Worm (Caenorhabditis elegans): ENCODE measurements around the gene srz-102.

The srz-102 gene

ce11 chrV:16728431-16728830 lies 41.1 kb downstream of the srz-102 start, which contains the start of gene fbxa-127:
fbxa-127 (plus strand) TSS chrV:16728731.
- TF ChIP-seq mbf-1 (tag; optimal IDR thresholded peaks at IDR 0.05), result no peak
- TF ChIP-seq elt-3 (tag; optimal IDR thresholded peaks at IDR 0.05), result no peak
- no peak for TF ChIP-seq egl-27 (tag; optimal IDR thresholded peaks at IDR 0.05)
- TF ChIP-seq nhr-12 (tag; optimal IDR thresholded peaks at IDR 0.05), result no peak
- no peak for TF ChIP-seq ama-1 (optimal IDR thresholded peaks at IDR 0.05)
- TF ChIP-seq fos-1 (tag; optimal IDR thresholded peaks at IDR 0.05), result peak; percentile 60
- TF ChIP-seq ZK546.5 (tag; optimal IDR thresholded peaks at IDR 0.05), result no peak
- no peak for TF ChIP-seq unc-39 (tag; optimal IDR thresholded peaks at IDR 0.05)

DNA sequence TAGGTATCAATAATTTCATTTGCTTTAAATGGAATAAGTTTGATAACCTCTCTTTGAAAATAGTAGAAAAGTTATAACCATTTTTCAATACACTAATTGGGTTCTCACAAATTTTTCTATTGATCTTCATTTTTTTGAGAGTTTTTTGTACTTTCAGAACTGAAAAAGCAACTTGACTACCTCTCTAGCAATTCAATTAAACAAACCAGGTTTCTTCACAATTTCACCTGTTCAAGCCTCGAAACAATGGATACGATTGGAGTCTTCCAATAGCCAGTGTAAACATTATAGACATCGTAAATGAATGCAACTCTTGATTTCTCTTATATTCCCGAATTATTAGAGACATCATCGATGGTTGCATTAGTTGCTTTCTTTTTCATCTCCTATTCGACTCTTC lies 42.6 kb downstream of the srz-102 start, which contains the start of gene srz-99:
srz-99 (plus strand) TSS at position 301 of the 400 bp plus-strand sequence.
- no peak for TF ChIP-seq nhr-25 (tag; optimal IDR thresholded peaks at IDR 0.05)
- no peak for TF ChIP-seq nhr-77 (tag; optimal IDR thresholded peaks at IDR 0.05)
- no peak for TF ChIP-seq mab-5 (tag; optimal IDR thresholded peaks at IDR 0.05)
- TF ChIP-seq C34F6.9 (tag; optimal IDR thresholded peaks at IDR 0.05), result no peak
- no peak for TF ChIP-seq unc-55 (GFP tag; optimal IDR thresholded peaks at IDR 0.05)
- TF ChIP-seq snpc-4 (tag; optimal IDR thresholded peaks at IDR 0.05), result no peak
- TF ChIP-seq ztf-11 (tag; optimal IDR thresholded peaks at IDR 0.05), result no peak
- TF ChIP-seq egl-27 (tag; optimal IDR thresholded peaks at IDR 0.05), result no peak
- no peak for TF ChIP-seq nhr-129 (tag; optimal IDR thresholded peaks at IDR 0.05)
- no peak for TF ChIP-seq lin-11 (tag; optimal IDR thresholded peaks at IDR 0.05)
- no peak for TF ChIP-seq nhr-10 (tag; optimal IDR thresholded peaks at IDR 0.05)
- no peak for TF ChIP-seq lin-39 (tag; optimal IDR thresholded peaks at IDR 0.05)
- no peak for TF ChIP-seq alr-1 (tag; optimal IDR thresholded peaks at IDR 0.05)
- TF ChIP-seq unc-39 (tag; optimal IDR thresholded peaks at IDR 0.05), result no peak
- no peak for TF ChIP-seq skn-1 (tag; optimal IDR thresholded peaks at IDR 0.05)

DNA sequence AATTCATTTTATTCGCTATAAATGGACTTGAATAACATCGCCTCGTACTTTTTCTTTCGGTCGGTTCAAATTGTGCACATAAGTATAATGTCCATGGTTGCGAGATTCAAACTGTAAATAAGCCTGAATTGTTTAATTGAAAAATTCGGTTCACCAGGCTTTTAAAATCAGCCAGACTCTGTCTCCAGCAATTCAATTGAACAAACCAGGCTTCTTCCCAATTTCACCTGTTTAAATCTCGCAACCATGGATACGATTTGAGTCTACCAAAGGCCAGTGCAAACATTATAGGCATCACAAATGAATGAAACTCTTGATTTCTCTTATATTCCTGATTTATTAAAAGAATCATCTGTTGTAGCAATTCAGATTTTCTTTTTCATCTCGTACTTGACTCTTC lies 44.3 kb downstream of the srz-102 start, which contains the start of gene srz-100:
srz-100 (plus strand) TSS at position 301 of the 400 bp plus-strand sequence.
- TF ChIP-seq ztf-1 (GFP tag; conservative IDR thresholded peaks at IDR 0.05) (no peak), lin-13 (GFP tag; optimal IDR thresholded peaks at IDR 0.05) (no peak), ZK546.5 (tag; optimal IDR thresholded peaks at IDR 0.05) (no peak), blmp-1 (tag; optimal IDR thresholded peaks at IDR 0.05; ENCODE audit: insufficient read depth) (no peak), nhr-6 (tag; optimal IDR thresholded peaks at IDR 0.05) (no peak), ama-1 (optimal IDR thresholded peaks at IDR 0.05) (no peak), ceh-16 (tag; optimal IDR thresholded peaks at IDR 0.05) (no peak), R02D3.7 (tag; optimal IDR thresholded peaks at IDR 0.05) (no peak), aly-2 (tag; optimal IDR thresholded peaks at IDR 0.05) (no peak), lin-39 (tag; optimal IDR thresholded peaks at IDR 0.05) (no peak), peb-1 (tag; optimal IDR thresholded peaks at IDR 0.05) (no peak)

DNA sequence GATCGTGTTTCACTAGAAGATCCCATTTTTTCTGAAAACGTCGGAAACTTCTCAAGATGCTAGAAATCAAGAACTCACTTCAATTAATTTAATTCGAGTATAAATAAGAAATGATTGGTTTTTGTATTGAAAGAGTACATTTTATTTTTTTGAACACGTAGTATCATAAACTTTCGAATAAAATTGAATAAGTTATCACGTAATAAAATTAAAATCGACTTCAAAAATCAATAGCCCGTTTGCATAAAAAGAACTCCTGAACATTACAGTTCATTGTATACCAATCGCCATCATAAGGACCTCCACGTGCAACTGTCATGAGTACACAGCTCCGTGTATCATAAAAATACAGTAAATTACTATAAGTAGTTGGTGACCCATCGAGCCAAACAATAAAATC lies 46.4 kb downstream of the srz-102 start, which contains the start of gene T25E12.16:
T25E12.16 (minus strand) TSS at position 101 of the 400 bp plus-strand sequence.
- TF ChIP-seq unc-62 (GFP tag; optimal IDR thresholded peaks at IDR 0.05), result no peak
- no peak for TF ChIP-seq nhr-129 (tag; optimal IDR thresholded peaks at IDR 0.05)
- TF ChIP-seq aly-2 (tag; optimal IDR thresholded peaks at IDR 0.05), result no peak
- TF ChIP-seq ztf-11 (tag; optimal IDR thresholded peaks at IDR 0.05), result no peak
- no peak for TF ChIP-seq ztf-1 (GFP tag; conservative IDR thresholded peaks at IDR 0.05)
- no peak for TF ChIP-seq nhr-6 (tag; optimal IDR thresholded peaks at IDR 0.05)

DNA sequence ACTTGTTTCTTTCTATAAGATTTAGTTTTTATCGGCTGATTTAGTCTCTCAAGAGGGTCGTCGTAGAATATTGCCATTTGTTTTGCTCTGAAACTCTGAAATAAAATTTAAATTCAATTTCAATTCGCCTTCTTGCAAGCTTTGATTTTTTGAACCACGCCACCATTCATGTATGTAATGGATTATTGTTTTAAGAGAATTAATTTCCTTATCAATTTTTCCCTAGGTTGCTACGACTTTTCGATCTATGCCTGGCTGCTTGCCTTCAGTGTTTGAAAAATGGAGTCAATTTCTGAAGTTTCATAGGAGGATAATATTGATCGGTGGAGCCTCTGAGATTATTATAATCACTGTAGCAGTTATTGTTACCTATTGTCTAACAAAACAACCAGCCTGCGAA lies 48.2 kb downstream of the srz-102 start, which contains the start of the genes clec-38 and clec-34:
clec-38 (minus strand) TSS at position 101 of the 400 bp plus-strand sequence.
clec-34 (plus strand) TSS at position 248 of the 400 bp plus-strand sequence.
- no peak for TF ChIP-seq unc-55 (GFP tag; optimal IDR thresholded peaks at IDR 0.05)
- TF ChIP-seq elt-1 (tag; optimal IDR thresholded peaks at IDR 0.05), result no peak
- no peak for TF ChIP-seq zag-1 (tag; optimal IDR thresholded peaks at IDR 0.05)
- TF ChIP-seq skn-1 (tag; optimal IDR thresholded peaks at IDR 0.05), result no peak
- no peak for TF ChIP-seq nhr-11 (tag; optimal IDR thresholded peaks at IDR 0.05)
- TF ChIP-seq ceh-16 (tag; optimal IDR thresholded peaks at IDR 0.05), result no peak
- TF ChIP-seq lsy-2 (tag; optimal IDR thresholded peaks at IDR 0.05), result no peak
- no peak for TF ChIP-seq dmd-4 (tag; optimal IDR thresholded peaks at IDR 0.05)
- no peak for TF ChIP-seq sma-9 (GFP tag; optimal IDR thresholded peaks at IDR 0.05)
- TF ChIP-seq sma-9 (tag; optimal IDR thresholded peaks at IDR 0.05), result no peak
- TF ChIP-seq ama-1 (optimal IDR thresholded peaks at IDR 0.05), result no peak
- no peak for TF ChIP-seq egl-27 (tag; optimal IDR thresholded peaks at IDR 0.05)
- no peak for TF ChIP-seq elt-3 (tag; optimal IDR thresholded peaks at IDR 0.05)
- TF ChIP-seq nhr-129 (tag; optimal IDR thresholded peaks at IDR 0.05), result no peak
- TF ChIP-seq nhr-21 (tag; optimal IDR thresholded peaks at IDR 0.05), result no peak
- no peak for TF ChIP-seq nhr-23 (tag; optimal IDR thresholded peaks at IDR 0.05)
- no peak for TF ChIP-seq nhr-237 (tag; optimal IDR thresholded peaks at IDR 0.05)

Data from whole organism, L2 larva.